Fruit fly (Drosophila melanogaster) whole organism, embryonic: Measurements from ENCODE around the gene sesB.

Source experiments
- Abd-B ChIP-seq: fragments of 200-800 bp; sonication (Bioruptor generic); optimal IDR thresholded peaks from 2 replicates; lab custom pipeline; 2018; ENCODE audit warnings: missing biosample characterization, mild to moderate bottlenecking, missing genetic modification characterization, moderate library complexity
- Asciz ChIP-seq: fragments of 200-800 bp; sonication (Bioruptor generic); optimal IDR thresholded peaks from 2 replicates; lab custom pipeline; 2017; ENCODE audit warnings: missing biosample characterization, mild to moderate bottlenecking, missing genetic modification characterization, missing genetic modification reagents
- BtbVII ChIP-seq: fragments of 200-800 bp; sonication (Bioruptor generic); optimal IDR thresholded peaks from 3 replicates; lab custom pipeline; 2017; ENCODE audit warnings: missing biosample characterization, mild to moderate bottlenecking, missing genetic modification characterization
- CG10147 ChIP-seq: fragments of 200-800 bp; sonication (Bioruptor generic); optimal IDR thresholded peaks from 2 replicates; lab custom pipeline; 2019; ENCODE audit warnings: missing biosample characterization, mild to moderate bottlenecking, missing genetic modification characterization, moderate library complexity
- CG10462 ChIP-seq: fragments of 200-800 bp; sonication (Bioruptor generic); optimal IDR thresholded peaks from 2 replicates; lab custom pipeline; 2016; ENCODE audit warnings: missing biosample characterization, missing genetic modification characterization
- CG10543 ChIP-seq: fragments of 200-800 bp; sonication (Bioruptor generic); optimal IDR thresholded peaks from 3 replicates; lab custom pipeline; 2017; ENCODE audit warnings: missing biosample characterization, mild to moderate bottlenecking, missing genetic modification characterization, moderate library complexity
- CG13624 ChIP-seq: fragments of 200-800 bp; sonication (Bioruptor generic); optimal IDR thresholded peaks from 2 replicates; lab custom pipeline; 2016; ENCODE audit warnings: missing biosample characterization, missing genetic modification characterization
- CG13894 ChIP-seq: fragments of 200-800 bp; sonication (Bioruptor generic); optimal IDR thresholded peaks from 3 replicates; lab custom pipeline; 2018; ENCODE audit warnings: missing biosample characterization, mild to moderate bottlenecking, missing genetic modification characterization, moderate library complexity
- CG14441 ChIP-seq: fragments of 200-800 bp; sonication (Bioruptor generic); IDR thresholded peaks from 2 replicates; pipeline ENCODE4 v1.3.6; 2022; ENCODE audit warnings: missing biosample characterization, missing genetic modification characterization
- CG14667 ChIP-seq: fragments of 200-800 bp; sonication (Bioruptor generic); IDR thresholded peaks from 2 replicates; pipeline ENCODE4 v1.3.6; 2022; ENCODE audit warnings: missing biosample characterization, missing genetic modification characterization
- CG15601 ChIP-seq: fragments of 200-800 bp; sonication (Bioruptor generic); optimal IDR thresholded peaks from 3 replicates; lab custom pipeline; 2019; ENCODE audit warnings: missing biosample characterization, mild to moderate bottlenecking, missing genetic modification characterization, moderate library complexity
- CG17912 ChIP-seq: fragments of 200-800 bp; sonication (Bioruptor generic); optimal IDR thresholded peaks from 2 replicates; lab custom pipeline; 2018; ENCODE audit warnings: missing biosample characterization, mild to moderate bottlenecking, missing genetic modification characterization
- CG18262 ChIP-seq: fragments of 200-800 bp; optimal IDR thresholded peaks from 3 replicates; lab custom pipeline; 2019; ENCODE audit warnings: missing biosample characterization, mild to moderate bottlenecking, missing genetic modification characterization, moderate library complexity
- CG18764 ChIP-seq: fragments of 200-800 bp; sonication (Bioruptor generic); optimal IDR thresholded peaks from 3 replicates; lab custom pipeline; 2016; ENCODE audit warnings: missing biosample characterization, missing genetic modification characterization
- CG2116 ChIP-seq: fragments of 200-800 bp; sonication (Bioruptor generic); optimal IDR thresholded peaks from 3 replicates; lab custom pipeline; 2018; ENCODE audit warnings: missing biosample characterization, mild to moderate bottlenecking, missing genetic modification characterization
- CG34376 ChIP-seq: fragments of 200-800 bp; sonication (Bioruptor generic); optimal IDR thresholded peaks from 2 replicates; lab custom pipeline; 2018; ENCODE audit warnings: missing biosample characterization, mild to moderate bottlenecking, missing genetic modification characterization
- CG4404 ChIP-seq: fragments of 200-800 bp; sonication (Bioruptor generic); IDR thresholded peaks from 2 replicates; pipeline ENCODE4 v1.3.6; 2022; ENCODE audit warnings: missing biosample characterization, missing genetic modification characterization
- CG6765 ChIP-seq: fragments of 200-800 bp; sonication (Bioruptor generic); optimal IDR thresholded peaks from 3 replicates; lab custom pipeline; 2017; ENCODE audit warnings: missing biosample characterization, mild to moderate bottlenecking, missing genetic modification characterization
- CG7928 ChIP-seq: fragments of 200-800 bp; sonication (Bioruptor generic); optimal IDR thresholded peaks from 2 replicates; lab custom pipeline; 2017; ENCODE audit warnings: missing biosample characterization, mild to moderate bottlenecking, missing genetic modification characterization
- CG8290 ChIP-seq, 3 experiments: fragments of 200-800 bp; sonication (Bioruptor generic); optimal IDR thresholded peaks; 2 replicates each; lab custom pipeline; 2016 to 2019; ENCODE audit warnings: missing biosample characterization in 3 of 3, missing genetic modification characterization in 3 of 3, mild to moderate bottlenecking in 2 of 3, moderate library complexity in 1 of 3
- CG9437 ChIP-seq: fragments of 200-800 bp; sonication (Bioruptor generic); optimal IDR thresholded peaks from 2 replicates; lab custom pipeline; 2018; ENCODE audit warnings: missing biosample characterization, mild to moderate bottlenecking, missing genetic modification characterization
- CTCF ChIP-seq: fragments of 200-800 bp; sonication (Bioruptor generic); optimal IDR thresholded peaks from 2 replicates; lab custom pipeline; 2017; ENCODE audit warnings: missing biosample characterization, mild to moderate bottlenecking, missing genetic modification characterization, moderate library complexity
- Dip2 ChIP-seq: fragments of 200-800 bp; sonication (Bioruptor generic); IDR thresholded peaks from 2 replicates; pipeline ENCODE4 v1.3.6; 2022; ENCODE audit warnings: missing biosample characterization, missing genetic modification characterization
- E2f1 ChIP-seq: fragments of 200-800 bp; sonication (Bioruptor generic); IDR thresholded peaks from 2 replicates; pipeline ENCODE4 v1.3.6; 2022; ENCODE audit warnings: missing biosample characterization, missing genetic modification characterization
- Gug ChIP-seq: fragments of 200-800 bp; sonication (Bioruptor generic); IDR thresholded peaks from 4 replicates; pipeline ENCODE4 v1.3.6; 2022; ENCODE audit warnings: missing biosample characterization, missing genetic modification characterization
- MBD-R2 ChIP-seq: fragments of 200-800 bp; sonication (Bioruptor generic); IDR thresholded peaks from 2 replicates; pipeline ENCODE4 v1.3.6; 2022; ENCODE audit warnings: missing biosample characterization, missing genetic modification characterization
- Max ChIP-seq: fragments of 200-800 bp; sonication (Bioruptor generic); optimal IDR thresholded peaks from 2 replicates; lab custom pipeline; 2016; ENCODE audit warnings: missing biosample characterization, mild to moderate bottlenecking, missing genetic modification characterization
- Mrtf ChIP-seq: fragments of 200-800 bp; sonication (Bioruptor generic); IDR thresholded peaks from 3 replicates; pipeline ENCODE4 v1.3.6; 2022; ENCODE audit warnings: missing biosample characterization, missing genetic modification characterization
- NC2β ChIP-seq: fragments of 200-800 bp; sonication (Bioruptor generic); optimal IDR thresholded peaks from 2 replicates; lab custom pipeline; 2016; ENCODE audit warnings: missing biosample characterization, missing genetic modification characterization
- Sox100B ChIP-seq: fragments of 200-800 bp; sonication (Bioruptor generic); optimal IDR thresholded peaks from 3 replicates; lab custom pipeline; 2018; ENCODE audit warnings: missing biosample characterization, mild to moderate bottlenecking, missing genetic modification characterization
- Stat92E ChIP-seq, 3 experiments: fragments of >200 bp in 2 of 3; fragments of 200-800 bp in 1 of 3; sonication (Bioruptor generic) in 1 of 3; optimal IDR thresholded peaks; 2 replicates each; lab custom pipeline; 2017 to 2019; ENCODE audit warnings: missing biosample characterization in 3 of 3, missing genetic modification characterization in 3 of 3, mild to moderate bottlenecking in 1 of 3, moderate library complexity in 1 of 3
- az2 ChIP-seq: fragments of 200-800 bp; sonication (Bioruptor generic); optimal IDR thresholded peaks from 3 replicates; lab custom pipeline; 2016; ENCODE audit warnings: missing biosample characterization, missing genetic modification characterization
- cas ChIP-seq: fragments of 200-800 bp; sonication (Bioruptor generic); IDR thresholded peaks from 2 replicates; pipeline ENCODE4 v1.3.6; 2022; ENCODE audit warnings: missing biosample characterization, missing genetic modification characterization
- fd102C ChIP-seq: fragments of 200-800 bp; sonication (Bioruptor generic); optimal IDR thresholded peaks from 2 replicates; lab custom pipeline; 2018; ENCODE audit warnings: missing biosample characterization, mild to moderate bottlenecking, missing genetic modification characterization, moderate library complexity
- ftz-f1 ChIP-seq: fragments of 200-800 bp; sonication (Bioruptor generic); optimal IDR thresholded peaks from 2 replicates; lab custom pipeline; 2016; ENCODE audit warnings: missing biosample characterization, missing genetic modification characterization
- grn ChIP-seq: fragments of 200-800 bp; sonication (Bioruptor generic); optimal IDR thresholded peaks from 3 replicates; lab custom pipeline; 2017; ENCODE audit warnings: missing biosample characterization, missing genetic modification characterization
- gsb ChIP-seq: fragments of 200-800 bp; sonication (Bioruptor generic); IDR thresholded peaks from 2 replicates; pipeline ENCODE4 v1.3.6; 2022; ENCODE audit warnings: missing biosample characterization, missing genetic modification characterization
- hb ChIP-seq: fragments of 200-800 bp; sonication (Bioruptor generic); IDR thresholded peaks from 3 replicates; pipeline ENCODE4 v1.3.6; 2022; ENCODE audit warnings: missing biosample characterization, missing genetic modification characterization; ENCODE audit not compliant: partially characterized antibody
- jumu ChIP-seq: fragments of 200-800 bp; sonication (Bioruptor generic); optimal IDR thresholded peaks from 3 replicates; lab custom pipeline; 2016; ENCODE audit warnings: missing biosample characterization, missing genetic modification characterization
- pnt ChIP-seq: fragments of 200-800 bp; sonication (Bioruptor generic); optimal IDR thresholded peaks from 3 replicates; lab custom pipeline; 2016; ENCODE audit warnings: missing biosample characterization, missing genetic modification characterization
- pum ChIP-seq: fragments of 200-800 bp; sonication (Bioruptor generic); optimal IDR thresholded peaks from 2 replicates; lab custom pipeline; 2016; ENCODE audit warnings: missing biosample characterization, missing genetic modification characterization
- ranshi ChIP-seq: fragments of 200-800 bp; sonication (Bioruptor generic); IDR thresholded peaks from 2 replicates; pipeline ENCODE4 v1.3.6; 2022; ENCODE audit warnings: missing biosample characterization, missing genetic modification characterization
- row ChIP-seq: fragments of 200-800 bp; sonication (Bioruptor generic); IDR thresholded peaks from 3 replicates; pipeline ENCODE4 v1.3.6; 2022; ENCODE audit warnings: missing biosample characterization, missing genetic modification characterization
- stwl ChIP-seq: fragments of 200-800 bp; sonication (Bioruptor generic); optimal IDR thresholded peaks from 3 replicates; lab custom pipeline; 2018; ENCODE audit warnings: missing biosample characterization, mild to moderate bottlenecking, missing genetic modification characterization, moderate library complexity
- sug ChIP-seq: fragments of 200-800 bp; optimal IDR thresholded peaks from 2 replicates; lab custom pipeline; 2019; ENCODE audit warnings: missing biosample characterization, mild to moderate bottlenecking, missing genetic modification characterization, moderate library complexity
- tx ChIP-seq: fragments of 200-800 bp; sonication (Bioruptor generic); optimal IDR thresholded peaks from 2 replicates; lab custom pipeline; 2016; ENCODE audit warnings: missing biosample characterization, missing genetic modification characterization
- vfl ChIP-seq: fragments of 200-800 bp; sonication (Bioruptor generic); optimal IDR thresholded peaks from 2 replicates; lab custom pipeline; 2016; ENCODE audit warnings: missing biosample characterization, missing genetic modification characterization
- wdn ChIP-seq: fragments of 200-800 bp; sonication (Bioruptor generic); IDR thresholded peaks from 2 replicates; pipeline ENCODE4 v1.3.6; 2022; ENCODE audit warnings: missing biosample characterization, missing genetic modification characterization
- yki ChIP-seq: fragments of >200 bp; optimal IDR thresholded peaks from 3 replicates; lab custom pipeline; 2018
- z ChIP-seq: fragments of 200-800 bp; sonication (Bioruptor generic); IDR thresholded peaks from 3 replicates; pipeline ENCODE4 v1.3.6; 2022; ENCODE audit warnings: missing biosample characterization, missing genetic modification characterization
- zfh2 ChIP-seq: fragments of 200-800 bp; sonication (Bioruptor generic); optimal IDR thresholded peaks from 2 replicates; lab custom pipeline; 2016; ENCODE audit warnings: missing biosample characterization, missing genetic modification characterization

Gene sesB

DNA sequence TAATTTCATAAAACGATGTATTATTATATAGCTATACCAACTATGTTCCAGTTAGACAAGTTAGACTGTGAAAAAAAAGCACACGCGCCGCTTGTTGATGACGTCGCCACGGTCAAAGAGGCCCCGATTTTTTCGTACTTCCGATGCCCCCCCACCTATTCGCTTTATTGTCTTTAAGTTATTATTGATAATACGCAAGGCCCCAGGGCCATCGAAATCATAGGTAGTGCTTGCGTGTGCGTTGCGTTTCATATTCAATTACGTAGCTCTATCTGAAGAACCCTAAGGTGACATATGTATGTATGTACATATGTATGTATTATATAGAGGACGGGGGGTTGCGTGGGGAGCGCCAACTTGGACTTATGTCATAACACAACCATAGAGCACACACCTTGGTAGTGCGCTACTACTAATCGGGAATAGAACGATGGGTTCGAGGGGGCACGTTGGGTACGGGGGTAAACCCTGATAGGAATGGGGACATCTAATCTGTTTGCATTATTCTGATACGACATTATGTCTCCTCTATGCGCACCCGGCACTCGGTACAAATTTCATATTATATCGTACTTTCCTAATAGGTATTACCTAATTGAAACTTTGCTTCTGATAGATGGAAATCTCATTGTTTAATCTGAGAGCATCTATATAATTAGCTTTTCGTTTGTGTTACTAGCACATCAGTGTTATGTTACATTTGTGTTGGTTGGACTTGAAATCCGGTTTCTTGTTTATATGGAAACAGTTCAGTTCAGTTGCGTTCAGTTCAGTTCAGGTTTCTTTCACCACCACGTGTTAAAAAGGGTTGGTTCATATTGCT lies 46.9 kb downstream of the sesB start (continued):
- TF ChIP-seq Mrtf (GFP tag; lab: Robert Waterston, UW) (0 out of 3 replicates have a peak, but pooled peaks have one; percentile 13), Abd-B (GFP tag; lab: Kevin White, UChicago) (no peak), Asciz (GFP tag; lab: Kevin White, UChicago) (no peak), ftz-f1 (GFP tag; lab: Kevin White, UChicago) (peak; percentile 82), CG7928 (GFP tag; lab: Kevin White, UChicago) (no peak), NC2β (GFP tag; lab: Kevin White, UChicago) (no peak), CG9437 (GFP tag; lab: Kevin White, UChicago) (peak; percentile 72), cas (GFP tag; lab: Robert Waterston, UW) (no peak), CTCF (GFP tag; lab: Kevin White, UChicago) (no peak), CG13894 (tag; lab: Kevin White, UChicago) (peak; percentile 27), wdn (GFP tag; lab: Robert Waterston, UW) (no peak), yki (lab: Kevin White, UChicago) (no peak), CG34376 (GFP tag; lab: Kevin White, UChicago) (peak; percentile 70), hb (GFP tag; lab: Robert Waterston, UW) (no peak), az2 (GFP tag; lab: Kevin White, UChicago) (no peak), z (GFP tag; lab: Robert Waterston, UW) (no peak), sug (tag; lab: Kevin White, UChicago) (peak; percentile 94), CG10462 (no peak), gsb (GFP tag; lab: Robert Waterston, UW) (no peak), CG13624 (no peak), CG10147 (GFP tag; lab: Kevin White, UChicago) (no peak), CG15601 (no peak), BtbVII (peak; percentile 17), CG17912 (no peak), Max (GFP tag; lab: Kevin White, UChicago) (no peak), CG2116 (no peak), pum (GFP tag; lab: Kevin White, UChicago) (no peak), fd102C (GFP tag; lab: Kevin White, UChicago) (no peak), stwl (no peak), CG4404 (GFP tag; lab: Robert Waterston, UW) (no peak), ranshi (GFP tag; lab: Robert Waterston, UW) (no peak; the same call in 1 of the 2 replicates), CG18262 (no peak), vfl (GFP tag; lab: Kevin White, UChicago) (no peak), zfh2 (GFP tag; lab: Kevin White, UChicago) (no peak), Gug (no peak), MBD-R2 (GFP tag; lab: Robert Waterston, UW) (no peak), CG18764 (GFP tag; lab: Kevin White, UChicago) (no peak), CG14441 (GFP tag; lab: Robert Waterston, UW) (no peak), tx (GFP tag; lab: Kevin White, UChicago) (no peak), Stat92E (GFP tag; optimal IDR thresholded peaks at IDR 0.05; lab: Kevin White, UChicago) (no peak), Sox100B (GFP tag; lab: Kevin White, UChicago) (no peak), grn (peak; percentile 89), row (GFP tag; lab: Robert Waterston, UW) (no peak), CG14667 (GFP tag; lab: Robert Waterston, UW) (no peak), pnt (GFP tag; lab: Kevin White, UChicago) (no peak), Dip2 (GFP tag; lab: Robert Waterston, UW) (no peak), E2f1 (GFP tag; lab: Robert Waterston, UW) (no peak), CG6765 (GFP tag; lab: Kevin White, UChicago) (no peak), jumu (no peak), CG10543 (GFP tag; lab: Kevin White, UChicago) (peak; percentile 27), CG8290 (GFP tag; optimal IDR thresholded peaks at IDR 0.05; lab: Kevin White, UChicago) (no peak), CG8290 (tag; optimal IDR thresholded peaks at IDR 0.05; lab: Kevin White, UChicago) (peak in 1 of 2 experiments; percentile 45)
